Fruit fly (Drosophila melanogaster) whole organism, embryonic: ENCODE measurements around the gene SCAR.

ENCODE experiments used
- Atf6 ChIP-seq: fragments of 200-800 bp; sonication (Bioruptor generic); IDR thresholded peaks from 2 replicates; pipeline ENCODE4 v1.3.6; 2022; ENCODE audit warnings: missing biosample characterization, missing genetic modification characterization
- Bgb ChIP-seq: fragments of 200-800 bp; sonication (Bioruptor generic); IDR thresholded peaks from 2 replicates; pipeline ENCODE4 v1.3.6; 2022; ENCODE audit warnings: missing biosample characterization, missing genetic modification characterization; ENCODE audit not compliant: partially characterized antibody
- CG10267 ChIP-seq: fragments of 200-800 bp; sonication (Bioruptor generic); optimal IDR thresholded peaks from 2 replicates; lab custom pipeline; 2018; ENCODE audit warnings: missing biosample characterization, mild to moderate bottlenecking, missing genetic modification characterization, moderate library complexity
- CG10431 ChIP-seq: fragments of 200-800 bp; sonication (Bioruptor generic); optimal IDR thresholded peaks from 3 replicates; lab custom pipeline; 2018; ENCODE audit warnings: missing biosample characterization, mild to moderate bottlenecking, missing genetic modification characterization
- CG11093 ChIP-seq: fragments of 200-800 bp; sonication (Bioruptor generic); IDR thresholded peaks from 3 replicates; pipeline ENCODE4 v1.3.6; 2022; ENCODE audit warnings: missing biosample characterization, missing genetic modification characterization
- CG11696 ChIP-seq: fragments of 200-800 bp; sonication (Bioruptor generic); IDR thresholded peaks from 2 replicates; pipeline ENCODE4 v1.3.6; 2022; ENCODE audit warnings: missing biosample characterization, missing genetic modification characterization
- CG1233 ChIP-seq: fragments of 200-800 bp; sonication (Bioruptor generic); optimal IDR thresholded peaks from 4 replicates; lab custom pipeline; 2018; ENCODE audit warnings: missing biosample characterization, mild to moderate bottlenecking, missing genetic modification characterization
- CG13123 ChIP-seq: fragments of 200-800 bp; sonication (Bioruptor generic); optimal IDR thresholded peaks from 2 replicates; lab custom pipeline; 2016; ENCODE audit warnings: missing biosample characterization, missing genetic modification characterization
- CG15514 ChIP-seq: fragments of 200-800 bp; sonication (Bioruptor generic); optimal IDR thresholded peaks from 3 replicates; lab custom pipeline; 2017; ENCODE audit warnings: missing biosample characterization, missing genetic modification characterization, mild to moderate bottlenecking, moderate library complexity, missing genetic modification reagents
- CG1832 ChIP-seq: fragments of 200-800 bp; sonication (Bioruptor generic); optimal IDR thresholded peaks from 2 replicates; lab custom pipeline; 2017; ENCODE audit warnings: missing biosample characterization, mild to moderate bottlenecking, missing genetic modification characterization, inconsistent platforms
- CG2202 ChIP-seq: fragments of 200-800 bp; sonication (Bioruptor generic); optimal IDR thresholded peaks from 2 replicates; lab custom pipeline; 2018; ENCODE audit warnings: missing biosample characterization, mild to moderate bottlenecking, missing genetic modification characterization
- CG3163 ChIP-seq: fragments of 200-800 bp; sonication (Bioruptor generic); optimal IDR thresholded peaks from 3 replicates; lab custom pipeline; 2016; ENCODE audit warnings: missing biosample characterization, missing genetic modification characterization
- CG3407 ChIP-seq: fragments of 200-800 bp; sonication (Bioruptor generic); optimal IDR thresholded peaks from 2 replicates; lab custom pipeline; 2018; ENCODE audit warnings: missing biosample characterization, mild to moderate bottlenecking, missing genetic modification characterization
- CG5180 ChIP-seq: fragments of 200-800 bp; sonication (Bioruptor generic); optimal IDR thresholded peaks from 3 replicates; lab custom pipeline; 2017; ENCODE audit warnings: missing biosample characterization, missing genetic modification characterization, mild to moderate bottlenecking, moderate library complexity, missing genetic modification reagents
- CG6765 ChIP-seq: fragments of 200-800 bp; sonication (Bioruptor generic); optimal IDR thresholded peaks from 3 replicates; lab custom pipeline; 2017; ENCODE audit warnings: missing biosample characterization, mild to moderate bottlenecking, missing genetic modification characterization
- CG7372 ChIP-seq: fragments of 200-800 bp; sonication (Bioruptor generic); IDR thresholded peaks from 2 replicates; pipeline ENCODE4 v1.3.6; 2022; ENCODE audit warnings: missing biosample characterization, missing genetic modification characterization
- CG7556 ChIP-seq: fragments of 200-800 bp; sonication (Bioruptor generic); optimal IDR thresholded peaks from 2 replicates; lab custom pipeline; 2017; ENCODE audit warnings: missing biosample characterization, mild to moderate bottlenecking, missing genetic modification characterization
- CG8290 ChIP-seq, 3 experiments: fragments of 200-800 bp; sonication (Bioruptor generic); optimal IDR thresholded peaks; 2 replicates each; lab custom pipeline; 2016 to 2019; ENCODE audit warnings: missing biosample characterization in 3 of 3, missing genetic modification characterization in 3 of 3, mild to moderate bottlenecking in 2 of 3, moderate library complexity in 1 of 3
- Dfd ChIP-seq, 2 experiments: fragments of >200 bp; optimal IDR thresholded peaks; 2 replicates each; lab custom pipeline; 2017; ENCODE audit warnings: missing biosample characterization in 2 of 2, missing genetic modification characterization in 2 of 2
- E2f1 ChIP-seq: fragments of 200-800 bp; sonication (Bioruptor generic); IDR thresholded peaks from 2 replicates; pipeline ENCODE4 v1.3.6; 2022; ENCODE audit warnings: missing biosample characterization, missing genetic modification characterization
- ERR ChIP-seq: fragments of 200-800 bp; sonication (Bioruptor generic); optimal IDR thresholded peaks from 2 replicates; lab custom pipeline; 2016; ENCODE audit warnings: missing biosample characterization, missing genetic modification characterization
- Fer3 ChIP-seq: fragments of 200-800 bp; sonication (Bioruptor generic); optimal IDR thresholded peaks from 2 replicates; lab custom pipeline; 2018; ENCODE audit warnings: missing biosample characterization, mild to moderate bottlenecking, missing genetic modification characterization, moderate library complexity
- HLH3B ChIP-seq: fragments of 200-800 bp; sonication (Bioruptor generic); IDR thresholded peaks from 2 replicates; pipeline ENCODE4 v1.3.6; 2022; ENCODE audit warnings: missing biosample characterization, missing genetic modification characterization
- Hand ChIP-seq: fragments of 200-800 bp; sonication (Bioruptor generic); optimal IDR thresholded peaks from 2 replicates; lab custom pipeline; 2017; ENCODE audit warnings: mild to moderate bottlenecking, missing biosample characterization, missing genetic modification reagents, missing genetic modification characterization
- Hmr ChIP-seq: fragments of 200-800 bp; sonication (Bioruptor generic); optimal IDR thresholded peaks from 3 replicates; lab custom pipeline; 2017; ENCODE audit warnings: mild to moderate bottlenecking, missing biosample characterization, missing genetic modification reagents, missing genetic modification characterization
- Hr78 ChIP-seq, 2 experiments: fragments of 200-800 bp in 1 of 2; fragments of >200 bp in 1 of 2; sonication (Bioruptor generic) in 1 of 2; optimal IDR thresholded peaks; 2 replicates each; lab custom pipeline; 2017 to 2019; ENCODE audit warnings: missing biosample characterization in 2 of 2, missing genetic modification characterization in 2 of 2, mild to moderate bottlenecking in 1 of 2, moderate library complexity in 1 of 2
- Kr ChIP-seq: fragments of 200-800 bp; sonication (Bioruptor generic); optimal IDR thresholded peaks from 2 replicates; lab custom pipeline; 2017; ENCODE audit warnings: missing biosample characterization, mild to moderate bottlenecking, missing genetic modification characterization
- NK7.1 ChIP-seq: fragments of 200-800 bp; sonication (Bioruptor generic); optimal IDR thresholded peaks from 3 replicates; lab custom pipeline; 2016; ENCODE audit warnings: missing biosample characterization, missing genetic modification characterization
- Rx ChIP-seq: fragments of 200-800 bp; sonication (Bioruptor generic); IDR thresholded peaks from 2 replicates; pipeline ENCODE4 v1.3.6; 2022; ENCODE audit warnings: missing biosample characterization, missing genetic modification characterization
- Sry-β ChIP-seq: fragments of 200-800 bp; sonication (Bioruptor generic); optimal IDR thresholded peaks from 2 replicates; lab custom pipeline; 2018; ENCODE audit warnings: missing biosample characterization, mild to moderate bottlenecking, missing genetic modification characterization, moderate library complexity
- Ssrp ChIP-seq: fragments of 200-800 bp; sonication (Bioruptor generic); optimal IDR thresholded peaks from 2 replicates; lab custom pipeline; 2018; ENCODE audit warnings: missing biosample characterization, mild to moderate bottlenecking, missing genetic modification characterization, moderate library complexity
- aop ChIP-seq: fragments of 200-800 bp; sonication (Bioruptor generic); IDR thresholded peaks from 2 replicates; pipeline ENCODE4 v1.3.6; 2022; ENCODE audit warnings: missing biosample characterization, missing genetic modification characterization
- ara ChIP-seq: fragments of 200-800 bp; sonication (Bioruptor generic); IDR thresholded peaks from 2 replicates; pipeline ENCODE4 v1.3.6; 2022; ENCODE audit warnings: missing biosample characterization, missing genetic modification characterization
- da ChIP-seq: fragments of 200-800 bp; sonication (Bioruptor generic); optimal IDR thresholded peaks from 2 replicates; lab custom pipeline; 2016; ENCODE audit warnings: missing biosample characterization, missing genetic modification characterization
- dan ChIP-seq: fragments of 200-800 bp; sonication (Bioruptor generic); IDR thresholded peaks from 2 replicates; pipeline ENCODE4 v1.3.6; 2022; ENCODE audit warnings: missing biosample characterization, missing genetic modification characterization
- dati ChIP-seq: fragments of 200-800 bp; sonication (Bioruptor generic); IDR thresholded peaks from 2 replicates; pipeline ENCODE4 v1.3.6; 2022; ENCODE audit warnings: missing biosample characterization, missing genetic modification characterization
- ems ChIP-seq: fragments of 200-800 bp; sonication (Bioruptor generic); optimal IDR thresholded peaks from 3 replicates; lab custom pipeline; 2016; ENCODE audit warnings: missing biosample characterization, missing genetic modification characterization
- exex ChIP-seq: fragments of 200-800 bp; sonication (Bioruptor generic); optimal IDR thresholded peaks from 4 replicates; lab custom pipeline; 2018; ENCODE audit warnings: missing biosample characterization, mild to moderate bottlenecking, missing genetic modification characterization, moderate library complexity
- gsb-n ChIP-seq: fragments of 200-800 bp; sonication (Bioruptor generic); optimal IDR thresholded peaks from 3 replicates; lab custom pipeline; 2018; ENCODE audit warnings: missing biosample characterization, mild to moderate bottlenecking, missing genetic modification characterization
- insv ChIP-seq, 2 experiments: fragments of 200-800 bp; sonication (Bioruptor generic); optimal IDR thresholded peaks; 3 replicates each; lab custom pipeline; 2016 to 2018; ENCODE audit warnings: missing biosample characterization in 2 of 2, missing genetic modification characterization in 2 of 2
- otp ChIP-seq: fragments of 200-800 bp; sonication (Bioruptor generic); IDR thresholded peaks from 3 replicates; pipeline ENCODE4, ENCODE4 v1.3.6; 2022; ENCODE audit warnings: missing biosample characterization, missing genetic modification characterization
- pita ChIP-seq: fragments of 200-800 bp; sonication (Bioruptor generic); optimal IDR thresholded peaks from 2 replicates; lab custom pipeline; 2017; ENCODE audit warnings: missing biosample characterization, mild to moderate bottlenecking, missing genetic modification characterization
- psq ChIP-seq: fragments of 200-800 bp; sonication (Bioruptor generic); optimal IDR thresholded peaks from 2 replicates; lab custom pipeline; 2017; ENCODE audit warnings: missing biosample characterization, missing genetic modification characterization
- sc ChIP-seq, 3 experiments: fragments of >200 bp in 2 of 3; fragments of 200-800 bp in 1 of 3; sonication (Bioruptor generic) in 1 of 3; optimal IDR thresholded peaks; 2 replicates in 2 of 3; 3 replicates in 1 of 3; lab custom pipeline; 2017; ENCODE audit warnings: mild to moderate bottlenecking in 1 of 3, missing biosample characterization in 1 of 3, missing genetic modification characterization in 1 of 3, missing genetic modification reagents in 1 of 3
- seq ChIP-seq: fragments of 200-800 bp; sonication (Bioruptor generic); IDR thresholded peaks from 2 replicates; pipeline ENCODE4 v1.3.6; 2022; ENCODE audit warnings: missing biosample characterization, missing genetic modification characterization
- sqz ChIP-seq: fragments of 200-800 bp; sonication (Bioruptor generic); optimal IDR thresholded peaks from 3 replicates; lab custom pipeline; 2018; ENCODE audit warnings: missing biosample characterization, mild to moderate bottlenecking, missing genetic modification characterization
- stwl ChIP-seq: fragments of 200-800 bp; sonication (Bioruptor generic); optimal IDR thresholded peaks from 3 replicates; lab custom pipeline; 2018; ENCODE audit warnings: missing biosample characterization, mild to moderate bottlenecking, missing genetic modification characterization, moderate library complexity
- twi ChIP-seq: fragments of 200-800 bp; optimal IDR thresholded peaks from 2 replicates; lab custom pipeline; 2019; ENCODE audit warnings: missing biosample characterization, mild to moderate bottlenecking, missing genetic modification characterization, moderate library complexity
- zf30C ChIP-seq: fragments of 200-800 bp; sonication (Bioruptor generic); optimal IDR thresholded peaks from 3 replicates; lab custom pipeline; 2018; ENCODE audit warnings: missing biosample characterization, mild to moderate bottlenecking, missing genetic modification characterization
- zfh2 ChIP-seq: fragments of 200-800 bp; sonication (Bioruptor generic); optimal IDR thresholded peaks from 2 replicates; lab custom pipeline; 2016; ENCODE audit warnings: missing biosample characterization, missing genetic modification characterization

The SCAR gene

dm6 chr2L:10964493-10964892 is 12.1 kb upstream of the SCAR start (continued):
- TF ChIP-seq ems, result no peak
- TF ChIP-seq CG3163 (GFP tag; lab: Kevin White, UChicago), result no peak
- no peak for TF ChIP-seq Hand (GFP tag; lab: Kevin White, UChicago)
- no peak for TF ChIP-seq Hr78 (GFP tag; optimal IDR thresholded peaks at IDR 0.05; lab: Kevin White, UChicago)
- no peak for TF ChIP-seq CG11093 (GFP tag; lab: Robert Waterston, UW)
- TF ChIP-seq sc (optimal IDR thresholded peaks at IDR 0.05; lab: Kevin White, UChicago), result no peak
- no peak for TF ChIP-seq sc (GFP tag; optimal IDR thresholded peaks at IDR 0.05; lab: Kevin White, UChicago)
- TF ChIP-seq CG2202 (tag; lab: Kevin White, UChicago), result no peak
- peak; percentile 16 for TF ChIP-seq Fer3 (tag; lab: Kevin White, UChicago)
- TF ChIP-seq Hmr, result peak; percentile 16
- TF ChIP-seq da (GFP tag; lab: Kevin White, UChicago), result no peak
- TF ChIP-seq CG5180 (GFP tag; lab: Kevin White, UChicago), result no peak
- TF ChIP-seq otp (GFP tag; lab: Robert Waterston, UW), result no peak
- TF ChIP-seq twi, result no peak
- peak; percentile 68 for TF ChIP-seq CG8290 (GFP tag; optimal IDR thresholded peaks at IDR 0.05; lab: Kevin White, UChicago)
- peak; percentile 64 to 83 for TF ChIP-seq CG8290 (tag; optimal IDR thresholded peaks at IDR 0.05; lab: Kevin White, UChicago)
- TF ChIP-seq dati (GFP tag; lab: Robert Waterston, UW), result no peak
- peak; percentile 93 for TF ChIP-seq stwl (tag; lab: Kevin White, UChicago)
- TF ChIP-seq HLH3B (GFP tag; lab: Robert Waterston, UW), result no peak
- no peak for TF ChIP-seq CG7556 (GFP tag; lab: Kevin White, UChicago)
- no peak for TF ChIP-seq Sry-β (GFP tag; lab: Kevin White, UChicago)
- no peak for TF ChIP-seq psq (GFP tag; lab: Kevin White, UChicago)
- no peak for TF ChIP-seq CG15514 (GFP tag; lab: Kevin White, UChicago)
- TF ChIP-seq Rx (GFP tag; lab: Robert Waterston, UW), result no peak
- peak; percentile 29 for TF ChIP-seq gsb-n (tag; lab: Kevin White, UChicago)
- TF ChIP-seq Atf6 (GFP tag; lab: Robert Waterston, UW), result no peak
- TF ChIP-seq CG7372, result no peak
- TF ChIP-seq Bgb (GFP tag; lab: Robert Waterston, UW), result no peak
- no peak for TF ChIP-seq CG13123 (GFP tag; lab: Kevin White, UChicago)
- TF ChIP-seq CG1832, result no peak
- peak; percentile 49 for TF ChIP-seq pita (GFP tag; lab: Kevin White, UChicago)
- TF ChIP-seq E2f1 (GFP tag; lab: Robert Waterston, UW), result no peak
- no peak for TF ChIP-seq aop (GFP tag; lab: Robert Waterston, UW)
- TF ChIP-seq ara, result no peak; the same call in 1 of the 2 replicates
- peak; percentile 30 for TF ChIP-seq CG1233 (GFP tag; lab: Kevin White, UChicago)
- no peak for TF ChIP-seq zfh2 (GFP tag; lab: Kevin White, UChicago)
- no peak for TF ChIP-seq exex (tag; lab: Kevin White, UChicago)
- TF ChIP-seq NK7.1 (GFP tag; lab: Kevin White, UChicago), result no peak
- no peak for TF ChIP-seq CG10431 (GFP tag; lab: Kevin White, UChicago)
- no peak for TF ChIP-seq CG11696 (GFP tag; lab: Robert Waterston, UW)
- TF ChIP-seq ERR (GFP tag; lab: Kevin White, UChicago), result no peak
- no peak for TF ChIP-seq CG6765 (GFP tag; lab: Kevin White, UChicago)
- no peak for TF ChIP-seq Kr (GFP tag; lab: Kevin White, UChicago)
- no peak for TF ChIP-seq dan (GFP tag; lab: Robert Waterston, UW)
- no peak for TF ChIP-seq seq (GFP tag; lab: Robert Waterston, UW)
- peak in 1 of 2 experiments; percentile 55 for TF ChIP-seq insv (GFP tag; optimal IDR thresholded peaks at IDR 0.05; lab: Kevin White, UChicago)
- TF ChIP-seq CG10267 (tag; lab: Kevin White, UChicago), result peak; percentile 46
- TF ChIP-seq zf30C (GFP tag; lab: Kevin White, UChicago), result no peak
- TF ChIP-seq Dfd (GFP tag; optimal IDR thresholded peaks at IDR 0.05; lab: Kevin White, UChicago), result peak in 1 of 2 experiments; percentile 93
- peak; percentile 1 for TF ChIP-seq Ssrp
- no peak for TF ChIP-seq sqz
- TF ChIP-seq CG3407, result no peak
